Worm (Caenorhabditis elegans): Measurements from ENCODE around the gene C43F9.5.

DNA sequence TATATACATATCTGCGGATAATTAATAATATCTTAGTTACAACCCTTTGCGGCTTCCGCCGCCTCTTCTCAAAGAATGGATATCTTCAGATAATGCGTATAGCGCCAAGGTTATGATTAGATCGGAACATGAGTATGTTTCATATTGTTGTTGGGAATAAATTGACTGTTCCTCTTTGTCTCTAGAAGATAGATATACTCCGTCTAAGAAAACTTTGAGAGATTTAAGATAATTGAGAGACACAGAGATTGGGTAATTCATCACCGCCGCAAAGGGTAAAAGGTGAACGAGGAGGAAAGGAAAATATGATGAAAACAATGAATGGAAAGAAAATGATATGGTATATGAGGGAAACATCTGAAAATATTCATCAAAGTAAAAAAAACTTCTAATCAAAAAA, 13.9 kb downstream of the C43F9.5 start:
- TF ChIP-seq dao-5 (tag; optimal IDR thresholded peaks at IDR 0.05) = no peak
- no peak for TF ChIP-seq him-1 (tag; optimal IDR thresholded peaks at IDR 0.05)
